Worm (Caenorhabditis elegans): ENCODE data around the gene fbf-2.

fbf-2 gene

ce11 chrII:6107773-6108172 is 16.5 kb upstream of the fbf-2 start:
- no peak for TF ChIP-seq sea-2 (GFP tag; IDR thresholded peaks at IDR 0.05)
- TF ChIP-seq nfyb-1 (GFP tag; IDR thresholded peaks at IDR 0.05): no peak
- TF ChIP-seq egl-18 (GFP tag; IDR thresholded peaks at IDR 0.05): no peak
- TF ChIP-seq nhr-179 (tag; optimal IDR thresholded peaks at IDR 0.05): no peak
- TF ChIP-seq madf-10 (tag; optimal IDR thresholded peaks at IDR 0.05): no peak
- TF ChIP-seq nfya-2 (GFP tag; IDR thresholded peaks at IDR 0.05): no peak
- TF ChIP-seq ets-4 (GFP tag; optimal IDR thresholded peaks at IDR 0.05): no peak
- no peak for TF ChIP-seq madf-6 (GFP tag; IDR thresholded peaks at IDR 0.05)
- TF ChIP-seq snpc-3.4 (tag; optimal IDR thresholded peaks at IDR 0.05): no peak
- TF ChIP-seq Y67H2A.10 (GFP tag; conservative IDR thresholded peaks at IDR 0.05): no peak

ce11 chrII:6103986-6104385 is 12.7 kb upstream of the fbf-2 start:
- TF ChIP-seq Y95B8A.8 (GFP tag; IDR thresholded peaks at IDR 0.05): no peak
- no peak for TF ChIP-seq F23B12.7 (tag; optimal IDR thresholded peaks at IDR 0.05; ENCODE audit: insufficient read depth)
- TF ChIP-seq let-526 (GFP tag; IDR thresholded peaks at IDR 0.05): no peak
- TF ChIP-seq die-1 (tag; optimal IDR thresholded peaks at IDR 0.05): no peak
- TF ChIP-seq sdz-38 (tag; optimal IDR thresholded peaks at IDR 0.05): no peak
- TF ChIP-seq Y53F4B.3 (GFP tag; IDR thresholded peaks at IDR 0.05): no peak
- TF ChIP-seq tlf-1 (GFP tag; optimal IDR thresholded peaks at IDR 0.05): no peak
- TF ChIP-seq tbp1 (GFP tag; optimal IDR thresholded peaks at IDR 0.05): no peak
- no peak for TF ChIP-seq Y56A3A.18 (GFP tag; IDR thresholded peaks at IDR 0.05)
- no peak for TF ChIP-seq dpl-1 (GFP tag; optimal IDR thresholded peaks at IDR 0.05)
- TF ChIP-seq B0019.2 (GFP tag; conservative IDR thresholded peaks at IDR 0.05): no peak

- TF ChIP-seq snpc-1.1 (tag; optimal IDR thresholded peaks at IDR 0.05; ENCODE audit: insufficient read depth) (no peak), Y53F4B.3 (GFP tag; IDR thresholded peaks at IDR 0.05) (no peak), snpc-3.4 (tag; optimal IDR thresholded peaks at IDR 0.05) (no peak), hlh-26 (GFP tag; conservative IDR thresholded peaks at IDR 0.05) (no peak), efl-1 (GFP tag; optimal IDR thresholded peaks at IDR 0.05) (no peak), rpc-1 (optimal IDR thresholded peaks at IDR 0.05) (no peak), rpc-1 (tag; optimal IDR thresholded peaks at IDR 0.05) (no peak), dpl-1 (GFP tag; optimal IDR thresholded peaks at IDR 0.05) (no peak), aptf-2 (GFP tag; conservative IDR thresholded peaks at IDR 0.05) (no peak), F39B2.1 (GFP tag; IDR thresholded peaks at IDR 0.05) (no peak), F52B5.7 (tag; optimal IDR thresholded peaks at IDR 0.05) (no peak)
Observed at ce11 chrII:6101475-6101874, 10.2 kb upstream of the fbf-2 start.

DNA sequence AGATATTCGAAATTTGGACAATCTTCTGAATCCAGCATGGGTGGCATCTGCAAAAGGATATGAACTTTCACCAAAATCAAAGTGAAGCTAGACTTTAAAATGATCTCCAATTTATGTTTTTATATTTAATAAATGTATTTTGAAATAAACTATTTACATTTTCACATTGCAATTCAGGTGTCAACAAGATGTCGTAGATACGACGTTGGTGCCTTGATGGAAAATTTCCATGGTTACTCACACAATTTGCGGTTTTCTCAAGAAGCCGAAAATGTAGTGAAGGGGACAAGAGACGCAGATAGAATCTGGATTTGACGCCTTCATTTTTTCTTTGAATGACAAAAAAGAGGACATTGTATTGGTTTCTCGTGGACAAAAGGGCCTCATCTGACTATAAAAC is 8.2 kb upstream of the fbf-2 start, which contains the start of gene rgs-3:
Gene rgs-3, plus strand, starts transcription at position 301 of the 400 bp plus-strand sequence.
- TF ChIP-seq T26A5.8 (tag; optimal IDR thresholded peaks at IDR 0.05): no peak
- TF ChIP-seq ceh-27 (GFP tag; optimal IDR thresholded peaks at IDR 0.05): no peak
- no peak for TF ChIP-seq attf-5 (GFP tag; optimal IDR thresholded peaks at IDR 0.05)
- no peak for TF ChIP-seq B0019.2 (GFP tag; conservative IDR thresholded peaks at IDR 0.05)
- no peak for TF ChIP-seq nhr-80 (tag; optimal IDR thresholded peaks at IDR 0.05)
- no peak for TF ChIP-seq hmg-1.2 (GFP tag; IDR thresholded peaks at IDR 0.05)
- no peak for TF ChIP-seq dpl-1 (GFP tag; optimal IDR thresholded peaks at IDR 0.05)
- no peak for TF ChIP-seq C06A6.2 (GFP tag; conservative IDR thresholded peaks at IDR 0.05)
- no peak for TF ChIP-seq sea-2 (GFP tag; IDR thresholded peaks at IDR 0.05)
- no peak for TF ChIP-seq ceh-79 (tag; optimal IDR thresholded peaks at IDR 0.05)
- TF ChIP-seq F57A8.1 (GFP tag; optimal IDR thresholded peaks at IDR 0.05): no peak
- TF ChIP-seq snpc-4 (GFP tag; optimal IDR thresholded peaks at IDR 0.05): no peak
- no peak for TF ChIP-seq snpc-4 (tag; optimal IDR thresholded peaks at IDR 0.05)
- TF ChIP-seq nfyb-1 (GFP tag; IDR thresholded peaks at IDR 0.05): no peak
- no peak for TF ChIP-seq unc-62 (GFP tag; optimal IDR thresholded peaks at IDR 0.05)
